Worm (Caenorhabditis elegans): Measurements from ENCODE around the gene ifg-1.

The ifg-1 gene

ce11 chrII:8177095-8177494 lies 39.9 kb upstream of the ifg-1 start, which contains the start of gene acr-14:
TSS of gene acr-14 (minus strand) at chrII:8177195.
- no peak for TF ChIP-seq unc-55 (GFP tag; optimal IDR thresholded peaks at IDR 0.05)
- TF ChIP-seq lin-39 (tag; optimal IDR thresholded peaks at IDR 0.05): no peak
- no peak for TF ChIP-seq nhr-21 (tag; optimal IDR thresholded peaks at IDR 0.05)
- no peak for TF ChIP-seq C34F6.9 (tag; optimal IDR thresholded peaks at IDR 0.05)
- no peak for TF ChIP-seq nhr-237 (tag; optimal IDR thresholded peaks at IDR 0.05)
- no peak for TF ChIP-seq sem-4 (tag; optimal IDR thresholded peaks at IDR 0.05)
- no peak for TF ChIP-seq ama-1 (optimal IDR thresholded peaks at IDR 0.05)
- TF ChIP-seq mdl-1 (tag; optimal IDR thresholded peaks at IDR 0.05): no peak
- no peak for TF ChIP-seq alr-1 (tag; optimal IDR thresholded peaks at IDR 0.05)
- TF ChIP-seq nhr-11 (tag; optimal IDR thresholded peaks at IDR 0.05): no peak
- no peak for TF ChIP-seq ceh-16 (tag; optimal IDR thresholded peaks at IDR 0.05)
- no peak for TF ChIP-seq lin-13 (GFP tag; optimal IDR thresholded peaks at IDR 0.05)
- no peak for TF ChIP-seq egl-27 (tag; optimal IDR thresholded peaks at IDR 0.05)
- TF ChIP-seq sma-9 (GFP tag; optimal IDR thresholded peaks at IDR 0.05): no peak
- TF ChIP-seq sma-9 (tag; optimal IDR thresholded peaks at IDR 0.05): no peak
- no peak for TF ChIP-seq mbf-1 (tag; optimal IDR thresholded peaks at IDR 0.05)

ce11 chrII:8178614-8179013 lies 38.4 kb upstream of the ifg-1 start:
- TF ChIP-seq nhr-237 (tag; optimal IDR thresholded peaks at IDR 0.05) (no peak), lin-13 (GFP tag; optimal IDR thresholded peaks at IDR 0.05) (no peak), ztf-11 (tag; optimal IDR thresholded peaks at IDR 0.05) (no peak), ama-1 (optimal IDR thresholded peaks at IDR 0.05) (no peak), aly-2 (tag; optimal IDR thresholded peaks at IDR 0.05) (no peak), elt-3 (tag; optimal IDR thresholded peaks at IDR 0.05) (no peak), sem-4 (tag; optimal IDR thresholded peaks at IDR 0.05) (no peak), lin-39 (tag; optimal IDR thresholded peaks at IDR 0.05) (no peak), nhr-10 (tag; optimal IDR thresholded peaks at IDR 0.05) (no peak), peb-1 (tag; optimal IDR thresholded peaks at IDR 0.05) (no peak), sma-9 (GFP tag; optimal IDR thresholded peaks at IDR 0.05) (no peak), sma-9 (tag; optimal IDR thresholded peaks at IDR 0.05) (no peak), alr-1 (tag; optimal IDR thresholded peaks at IDR 0.05) (no peak), ztf-4 (tag; optimal IDR thresholded peaks at IDR 0.05) (no peak), unc-39 (tag; optimal IDR thresholded peaks at IDR 0.05) (no peak), C34F6.9 (tag; optimal IDR thresholded peaks at IDR 0.05) (no peak), nhr-11 (tag; optimal IDR thresholded peaks at IDR 0.05) (no peak), blmp-1 (tag; optimal IDR thresholded peaks at IDR 0.05; ENCODE audit: insufficient read depth) (no peak)

- no peak for TF ChIP-seq sem-4 (tag; optimal IDR thresholded peaks at IDR 0.05)
- TF ChIP-seq snpc-4 (tag; optimal IDR thresholded peaks at IDR 0.05): no peak
- TF ChIP-seq ztf-4 (tag; optimal IDR thresholded peaks at IDR 0.05): no peak
- TF ChIP-seq lsy-2 (tag; optimal IDR thresholded peaks at IDR 0.05): no peak
- no peak for TF ChIP-seq lin-11 (tag; optimal IDR thresholded peaks at IDR 0.05)
- no peak for TF ChIP-seq nhr-6 (tag; optimal IDR thresholded peaks at IDR 0.05)
- TF ChIP-seq sma-3 (GFP tag; optimal IDR thresholded peaks at IDR 0.05): no peak
- no peak for TF ChIP-seq ztf-1 (GFP tag; conservative IDR thresholded peaks at IDR 0.05)
- TF ChIP-seq ztf-11 (tag; optimal IDR thresholded peaks at IDR 0.05): no peak
- TF ChIP-seq mab-5 (tag; optimal IDR thresholded peaks at IDR 0.05): no peak
- no peak for TF ChIP-seq alr-1 (tag; optimal IDR thresholded peaks at IDR 0.05)
- TF ChIP-seq nhr-21 (tag; optimal IDR thresholded peaks at IDR 0.05): no peak
- no peak for TF ChIP-seq nhr-12 (tag; optimal IDR thresholded peaks at IDR 0.05)
Measured at ce11 chrII:8180281-8180680, 36.7 kb upstream of the ifg-1 start, which contains the start of gene T05C12.4. TSS of gene T05C12.4 (minus strand) at chrII:8180381.

ce11 chrII:8181437-8181836 lies 35.6 kb upstream of the ifg-1 start, which contains the start of gene dylt-3:
TSS of gene dylt-3 (plus strand) at chrII:8181737.
- TF ChIP-seq ceh-16 (tag; optimal IDR thresholded peaks at IDR 0.05) (no peak), lin-13 (GFP tag; optimal IDR thresholded peaks at IDR 0.05) (no peak), unc-62 (GFP tag; optimal IDR thresholded peaks at IDR 0.05) (no peak), nhr-23 (tag; optimal IDR thresholded peaks at IDR 0.05) (no peak), unc-55 (GFP tag; optimal IDR thresholded peaks at IDR 0.05) (no peak), sem-4 (tag; optimal IDR thresholded peaks at IDR 0.05) (no peak), ztf-4 (tag; optimal IDR thresholded peaks at IDR 0.05) (no peak), unc-39 (tag; optimal IDR thresholded peaks at IDR 0.05) (no peak), nhr-12 (tag; optimal IDR thresholded peaks at IDR 0.05) (no peak), lin-11 (tag; optimal IDR thresholded peaks at IDR 0.05) (no peak), mdl-1 (tag; optimal IDR thresholded peaks at IDR 0.05) (no peak), blmp-1 (tag; optimal IDR thresholded peaks at IDR 0.05; ENCODE audit: insufficient read depth) (no peak), mbf-1 (tag; optimal IDR thresholded peaks at IDR 0.05) (no peak), ztf-1 (GFP tag; conservative IDR thresholded peaks at IDR 0.05) (no peak), gmeb-1 (tag; optimal IDR thresholded peaks at IDR 0.05) (no peak), egl-27 (tag; optimal IDR thresholded peaks at IDR 0.05) (no peak), snpc-4 (tag; optimal IDR thresholded peaks at IDR 0.05) (no peak), nhr-21 (tag; optimal IDR thresholded peaks at IDR 0.05) (no peak)
